Fruit fly (Drosophila melanogaster): Measurements from ENCODE around the gene indra.
A peak's percentile ranks its signal among the peaks of the same experiment; 100 is the strongest.

Gene indra

DNA sequence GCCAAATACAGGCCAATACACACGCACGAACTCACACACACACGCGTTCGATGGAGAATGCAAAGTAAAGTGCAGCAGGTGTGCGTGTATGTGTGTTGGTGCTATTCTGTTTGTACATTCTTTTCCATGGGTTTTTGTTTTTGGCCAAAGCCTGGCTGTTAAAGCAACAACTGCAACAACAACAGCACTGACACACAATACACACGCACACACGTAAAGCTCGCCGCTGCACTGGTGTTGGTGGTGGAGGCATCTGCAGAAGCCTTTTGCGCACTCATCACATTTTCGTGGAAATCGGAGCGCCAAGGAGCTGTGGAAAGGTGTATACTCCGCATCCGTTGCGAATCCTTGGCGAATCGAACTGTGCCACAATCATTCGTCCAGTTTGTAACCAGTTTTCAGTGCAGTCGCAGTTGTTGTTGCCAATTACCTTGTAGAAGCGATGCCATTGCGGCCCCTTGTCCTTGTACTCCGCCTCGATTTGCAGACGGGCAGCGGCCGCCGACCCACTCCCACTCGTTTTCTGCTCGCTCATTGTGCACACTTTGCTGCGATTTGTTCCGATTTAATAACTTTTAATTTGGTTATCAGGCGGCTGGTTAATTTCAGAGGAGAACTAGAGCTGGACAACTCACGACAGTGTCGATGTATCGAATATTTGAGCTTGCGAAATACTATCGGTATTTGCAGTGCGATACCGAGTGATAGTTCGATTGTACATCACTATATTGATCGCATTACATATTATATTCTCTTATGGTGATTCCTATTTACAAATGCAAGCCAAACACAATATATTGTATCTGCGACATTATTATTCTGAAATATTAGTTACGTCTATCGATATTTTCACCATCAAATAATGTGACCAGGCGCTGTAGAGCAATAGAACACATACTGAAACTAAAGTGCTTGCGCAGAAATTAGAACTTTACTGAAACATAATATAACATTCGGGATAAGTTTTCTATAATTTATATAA, 8.0 kb upstream of the indra start (continued):
- peak; percentile 41 for TF ChIP-seq Meics (GFP tag; optimal IDR thresholded peaks at IDR 0.05)
- TF ChIP-seq E2f1 (GFP tag; IDR thresholded peaks at IDR 0.05), result peak; percentile 37; the same call in 1 of the 2 replicates
- TF ChIP-seq Dad (GFP tag; optimal IDR thresholded peaks at IDR 0.05), result no peak
- TF ChIP-seq CG30020 (tag; optimal IDR thresholded peaks at IDR 0.05), result peak; percentile 53
- TF ChIP-seq Kr (GFP tag; optimal IDR thresholded peaks at IDR 0.05), result no peak
- no peak for TF ChIP-seq slou (GFP tag; optimal IDR thresholded peaks at IDR 0.05)
- TF ChIP-seq CG1603 (tag; optimal IDR thresholded peaks at IDR 0.05), result peak; percentile 74
- TF ChIP-seq CG42726 (GFP tag; IDR thresholded peaks at IDR 0.05; ENCODE audit: partially characterized antibody), result peak; percentile 95
- no peak for TF ChIP-seq CG16815 (GFP tag; optimal IDR thresholded peaks at IDR 0.05)
- TF ChIP-seq Tbp (GFP tag; optimal IDR thresholded peaks at IDR 0.05), result no peak
- peak; percentile 77 for TF ChIP-seq MESR4 (GFP tag; optimal IDR thresholded peaks at IDR 0.05)
- TF ChIP-seq ftz-f1 (GFP tag; optimal IDR thresholded peaks at IDR 0.05), result no peak
- TF ChIP-seq CG30403 (GFP tag; optimal IDR thresholded peaks at IDR 0.05), result peak; percentile 52
- TF ChIP-seq en (GFP tag; optimal IDR thresholded peaks at IDR 0.05), result no peak
- TF ChIP-seq CG13296 (GFP tag; optimal IDR thresholded peaks at IDR 0.05), result peak; percentile 22
- peak; percentile 11 to 25 for TF ChIP-seq Pdp1 (GFP tag; optimal IDR thresholded peaks at IDR 0.05)
- TF ChIP-seq Lhr (GFP tag; optimal IDR thresholded peaks at IDR 0.05), result peak; percentile 49
- TF ChIP-seq CG8359 (GFP tag; optimal IDR thresholded peaks at IDR 0.05; ENCODE audit: borderline replicate concordance), result no peak
- TF ChIP-seq z (GFP tag; IDR thresholded peaks at IDR 0.05), result no peak
- peak; percentile 98 for TF ChIP-seq BEAF-32 (GFP tag; optimal IDR thresholded peaks at IDR 0.05)
- TF ChIP-seq Dp (GFP tag; optimal IDR thresholded peaks at IDR 0.05), result peak; percentile 32
- no peak for TF ChIP-seq CG6765 (GFP tag; optimal IDR thresholded peaks at IDR 0.05)
- TF ChIP-seq Taf1 (GFP tag; IDR thresholded peaks at IDR 0.05), result no peak
- peak; percentile 31 for TF ChIP-seq Antp (GFP tag; optimal IDR thresholded peaks at IDR 0.05)
- no peak for TF ChIP-seq CG6813 (GFP tag; optimal IDR thresholded peaks at IDR 0.05)
- peak; percentile 41 for TF ChIP-seq Nf-YC (tag; optimal IDR thresholded peaks at IDR 0.05)
- peak; percentile 13 for TF ChIP-seq bab2 (GFP tag; optimal IDR thresholded peaks at IDR 0.05)
- TF ChIP-seq CG43689 (GFP tag; IDR thresholded peaks at IDR 0.05), result no peak
- TF ChIP-seq dati (GFP tag; IDR thresholded peaks at IDR 0.05), result no peak
- peak; percentile 57 for TF ChIP-seq CG6272 (GFP tag; IDR thresholded peaks at IDR 0.05)
- TF ChIP-seq CG1647 (GFP tag; optimal IDR thresholded peaks at IDR 0.05), result no peak
- no peak for TF ChIP-seq Nf-YA (GFP tag; IDR thresholded peaks at IDR 0.05)
- peak; percentile 98 for TF ChIP-seq Bgb (GFP tag; IDR thresholded peaks at IDR 0.05; ENCODE audit: partially characterized antibody)
- TF ChIP-seq gem (tag; optimal IDR thresholded peaks at IDR 0.05), result peak; percentile 62
- peak; percentile 13 for TF ChIP-seq zen (tag; optimal IDR thresholded peaks at IDR 0.05)
- TF ChIP-seq pros (GFP tag; optimal IDR thresholded peaks at IDR 0.05), result no peak
- TF ChIP-seq shn (GFP tag; optimal IDR thresholded peaks at IDR 0.05), result peak; percentile 44
- TF ChIP-seq CG2712 (tag; optimal IDR thresholded peaks at IDR 0.05), result peak; percentile 59
- TF ChIP-seq tna (GFP tag; IDR thresholded peaks at IDR 0.05; ENCODE audit: partially characterized antibody), result peak; percentile 94
- TF ChIP-seq stwl (tag; optimal IDR thresholded peaks at IDR 0.05), result peak; percentile 77
- no peak for TF ChIP-seq oc (tag; optimal IDR thresholded peaks at IDR 0.05)
- 0 out of 2 replicates have a peak, but pooled peaks have one; percentile 9 for TF ChIP-seq CG14014 (GFP tag; IDR thresholded peaks at IDR 0.05)
- TF ChIP-seq chn (GFP tag; optimal IDR thresholded peaks at IDR 0.05), result peak; percentile 18
- TF ChIP-seq Hmx (GFP tag; optimal IDR thresholded peaks at IDR 0.05), result peak; percentile 12
- TF ChIP-seq CG15601 (tag; optimal IDR thresholded peaks at IDR 0.05), result peak; percentile 7
- TF ChIP-seq toy (GFP tag; IDR thresholded peaks at IDR 0.05), result no peak
- TF ChIP-seq HLHmδ (GFP tag; optimal IDR thresholded peaks at IDR 0.05), result no peak
- no peak for TF ChIP-seq CG17568 (GFP tag; optimal IDR thresholded peaks at IDR 0.05)

All from whole organism, embryonic.